Worm (Caenorhabditis elegans) whole organism, L3 larva: ENCODE results near the gene C34B4.2.

ENCODE experiments used
- R02D3.7 ChIP-seq: fragments of 150-350 bp; optimal IDR thresholded peaks from 2 replicates; lab custom pipeline; 2014; ENCODE audit warnings: missing biosample characterization, missing genetic modification characterization
- ZK546.5 ChIP-seq: sonication (generic microtip); optimal IDR thresholded peaks from 2 replicates; lab custom pipeline; 2017; ENCODE audit warnings: missing biosample characterization, missing genetic modification characterization
- aly-2 ChIP-seq: fragments of 150-350 bp; optimal IDR thresholded peaks from 2 replicates; lab custom pipeline; 2014; ENCODE audit warnings: missing biosample characterization, missing genetic modification characterization
- ama-1 ChIP-seq: fragments of 150-350 bp; optimal IDR thresholded peaks from 2 replicates; lab custom pipeline; 2018
- ceh-28 ChIP-seq: fragments of 150-350 bp; optimal IDR thresholded peaks from 2 replicates; lab custom pipeline; 2014; ENCODE audit warnings: missing biosample characterization, missing genetic modification reagents, missing genetic modification characterization
- ceh-9 ChIP-seq: sonication (generic microtip); optimal IDR thresholded peaks from 2 replicates; lab custom pipeline; 2018; ENCODE audit warnings: missing biosample characterization, missing genetic modification characterization
- daf-12 ChIP-seq: fragments of 150-350 bp; optimal IDR thresholded peaks from 2 replicates; lab custom pipeline; 2014; ENCODE audit warnings: missing biosample characterization, missing genetic modification reagents, missing genetic modification characterization
- egl-27 ChIP-seq: sonication (generic microtip); optimal IDR thresholded peaks from 4 replicates; lab custom pipeline; 2017; ENCODE audit warnings: missing biosample characterization, missing genetic modification reagents, missing genetic modification characterization
- egl-5 ChIP-seq: fragments of 150-350 bp; optimal IDR thresholded peaks from 2 replicates; lab custom pipeline; 2017; ENCODE audit warnings: missing biosample characterization, missing genetic modification reagents, missing genetic modification characterization, inconsistent platforms
- elt-1 ChIP-seq: fragments of 150-350 bp; optimal IDR thresholded peaks from 2 replicates; lab custom pipeline; 2014; ENCODE audit warnings: missing biosample characterization, missing genetic modification characterization
- elt-2 ChIP-seq: sonication (generic microtip); optimal IDR thresholded peaks from 2 replicates; lab custom pipeline; 2016; ENCODE audit warnings: missing genetic modification reagents, mild to moderate bottlenecking, missing genetic modification characterization, missing compliant biosample characterization
- elt-3 ChIP-seq, 3 experiments: fragments of 150-350 bp in 1 of 3; sonication (generic microtip) in 2 of 3; optimal IDR thresholded peaks; 2 replicates in 2 of 3; 4 replicates in 1 of 3; lab custom pipeline; 2014 to 2017; ENCODE audit warnings: missing biosample characterization in 3 of 3, missing genetic modification characterization in 3 of 3
- eor-1 ChIP-seq, 2 experiments: fragments of 150-350 bp; optimal IDR thresholded peaks; 2 replicates each; lab custom pipeline; 2014 to 2018; ENCODE audit warnings: missing biosample characterization in 2 of 2, missing genetic modification characterization in 2 of 2
- fkh-10 ChIP-seq: sonication (generic microtip); optimal IDR thresholded peaks from 2 replicates; lab custom pipeline; 2017; ENCODE audit warnings: missing biosample characterization, missing genetic modification reagents, missing genetic modification characterization
- fkh-2 ChIP-seq: fragments of 150-350 bp; optimal IDR thresholded peaks from 2 replicates; lab custom pipeline; 2014; ENCODE audit warnings: missing biosample characterization, missing genetic modification reagents, missing genetic modification characterization
- fos-1 ChIP-seq: fragments of 150-350 bp; optimal IDR thresholded peaks from 2 replicates; lab custom pipeline; 2014; ENCODE audit warnings: missing biosample characterization, missing genetic modification characterization
- hmg-11 ChIP-seq: sonication (generic microtip); optimal IDR thresholded peaks from 2 replicates; lab custom pipeline; 2016; ENCODE audit warnings: missing genetic modification characterization, missing compliant biosample characterization
- jun-1 ChIP-seq: fragments of 150-350 bp; optimal IDR thresholded peaks from 2 replicates; lab custom pipeline; 2014; ENCODE audit warnings: missing biosample characterization, missing genetic modification reagents, missing genetic modification characterization
- lin-15B ChIP-seq: fragments of 150-350 bp; optimal IDR thresholded peaks from 2 replicates; lab custom pipeline; 2014; ENCODE audit warnings: missing biosample characterization, missing genetic modification characterization
- lin-39 ChIP-seq: fragments of 150-350 bp; optimal IDR thresholded peaks from 2 replicates; lab custom pipeline; 2018; ENCODE audit warnings: missing biosample characterization, missing genetic modification reagents, missing genetic modification characterization
- lsy-12 ChIP-seq: sonication (generic microtip); optimal IDR thresholded peaks from 2 replicates; lab custom pipeline; 2016; ENCODE audit warnings: mild to moderate bottlenecking, missing genetic modification characterization, missing compliant biosample characterization
- mdl-1 ChIP-seq: fragments of 150-350 bp; optimal IDR thresholded peaks from 2 replicates; lab custom pipeline; 2014; ENCODE audit warnings: missing biosample characterization, missing genetic modification characterization
- nhr-11 ChIP-seq: fragments of 150-350 bp; optimal IDR thresholded peaks from 2 replicates; lab custom pipeline; 2014; ENCODE audit warnings: missing biosample characterization, missing genetic modification characterization
- nhr-12 ChIP-seq: fragments of 150-350 bp; optimal IDR thresholded peaks from 2 replicates; lab custom pipeline; 2014; ENCODE audit warnings: missing biosample characterization, missing genetic modification characterization
- nhr-23 ChIP-seq: fragments of 150-350 bp; optimal IDR thresholded peaks from 2 replicates; lab custom pipeline; 2014; ENCODE audit warnings: missing biosample characterization, missing genetic modification reagents, missing genetic modification characterization
- nhr-237 ChIP-seq: fragments of 150-350 bp; optimal IDR thresholded peaks from 2 replicates; lab custom pipeline; 2014; ENCODE audit warnings: missing biosample characterization, missing genetic modification characterization
- nhr-25 ChIP-seq: sonication (generic microtip); optimal IDR thresholded peaks from 2 replicates; lab custom pipeline; 2017; ENCODE audit warnings: missing biosample characterization, missing genetic modification characterization
- nhr-28 ChIP-seq: fragments of 150-350 bp; optimal IDR thresholded peaks from 2 replicates; lab custom pipeline; 2014; ENCODE audit warnings: missing biosample characterization, missing genetic modification characterization
- nhr-43 ChIP-seq: sonication (generic microtip); optimal IDR thresholded peaks from 2 replicates; lab custom pipeline; 2016; ENCODE audit warnings: mild to moderate bottlenecking, missing genetic modification characterization, missing compliant biosample characterization; ENCODE audit not compliant: poor library complexity, severe bottlenecking
- nhr-67 ChIP-seq: fragments of 150-350 bp; optimal IDR thresholded peaks from 2 replicates; lab custom pipeline; 2014; ENCODE audit warnings: missing biosample characterization, missing genetic modification characterization
- nhr-76 ChIP-seq: fragments of 150-350 bp; sonication (generic microtip); optimal IDR thresholded peaks from 5 replicates; lab custom pipeline; 2014; ENCODE audit warnings: missing biosample characterization, missing genetic modification characterization
- nhr-77 ChIP-seq: fragments of 150-350 bp; optimal IDR thresholded peaks from 2 replicates; lab custom pipeline; 2014; ENCODE audit warnings: missing biosample characterization, missing genetic modification characterization
- sea-2 ChIP-seq: fragments of 150-350 bp; sonication (generic microtip); optimal IDR thresholded peaks from 4 replicates; lab custom pipeline; 2014; ENCODE audit warnings: missing biosample characterization, missing genetic modification reagents, missing genetic modification characterization
- snpc-4 ChIP-seq: fragments of 150-350 bp; optimal IDR thresholded peaks from 2 replicates; lab custom pipeline; 2014; ENCODE audit warnings: missing biosample characterization, missing genetic modification characterization
- unc-39 ChIP-seq: sonication (generic microtip); optimal IDR thresholded peaks from 4 replicates; lab custom pipeline; 2017; ENCODE audit warnings: missing biosample characterization, missing genetic modification characterization
- unc-62 ChIP-seq: fragments of 150-350 bp; sonication (generic microtip); optimal IDR thresholded peaks from 4 replicates; lab custom pipeline; 2014; ENCODE audit warnings: missing biosample characterization, missing genetic modification reagents, missing genetic modification characterization
- zag-1 ChIP-seq: fragments of 150-350 bp; optimal IDR thresholded peaks from 2 replicates; lab custom pipeline; 2014; ENCODE audit warnings: missing biosample characterization, missing genetic modification characterization
- ztf-11 ChIP-seq: fragments of 150-350 bp; optimal IDR thresholded peaks from 2 replicates; lab custom pipeline; 2014; ENCODE audit warnings: missing biosample characterization, missing genetic modification characterization
- ztf-4 ChIP-seq: fragments of 150-350 bp; optimal IDR thresholded peaks from 2 replicates; lab custom pipeline; 2014; ENCODE audit warnings: missing biosample characterization, missing genetic modification characterization

Gene C34B4.2

ce11 chrV:13064164-13064563, 18.7 kb upstream of the C34B4.2 start:
- TF ChIP-seq ztf-4 (tag; lab: Kevin White, UChicago) (no peak), aly-2 (no peak), zag-1 (tag; lab: Kevin White, UChicago) (no peak), snpc-4 (no peak), nhr-43 (no peak), daf-12 (tag; lab: Kevin White, UChicago) (no peak)

- TF ChIP-seq ZK546.5 (tag; lab: Kevin White, UChicago) (no peak), nhr-28 (tag; lab: Kevin White, UChicago) (no peak), nhr-25 (tag; lab: Kevin White, UChicago) (no peak), fkh-2 (tag; lab: Kevin White, UChicago) (no peak), nhr-77 (tag; lab: Kevin White, UChicago) (no peak), ceh-9 (tag; lab: Kevin White, UChicago) (no peak), elt-1 (tag; lab: Kevin White, UChicago) (no peak), ceh-28 (tag; lab: Kevin White, UChicago) (no peak)
Measured at ce11 chrV:13070278-13070677, 12.6 kb upstream of the C34B4.2 start.

- TF ChIP-seq sea-2 (GFP tag; lab: Kevin White, UChicago) (no peak), mdl-1 (tag; lab: Kevin White, UChicago) (no peak), lin-39 (tag; lab: Kevin White, UChicago) (no peak), daf-12 (tag; lab: Kevin White, UChicago) (no peak), unc-62 (no peak), lin-15B (tag; lab: Kevin White, UChicago) (no peak)
Measured at ce11 chrV:13071052-13071451, 11.8 kb upstream of the C34B4.2 start, which contains the start of gene C34B4.3. Gene C34B4.3 (minus strand): TSS chrV:13071152.

ce11 chrV:13073145-13073544, 9.7 kb upstream of the C34B4.2 start:
- TF ChIP-seq nhr-12 (tag; lab: Kevin White, UChicago) (no peak), fkh-2 (tag; lab: Kevin White, UChicago) (no peak), nhr-43 (no peak), ztf-11 (no peak), ama-1 (lab: Kevin White, UChicago) (no peak), nhr-67 (tag; lab: Kevin White, UChicago) (no peak), fkh-10 (GFP tag; lab: Kevin White, UChicago) (no peak), nhr-77 (tag; lab: Kevin White, UChicago) (no peak), fos-1 (tag; lab: Kevin White, UChicago) (no peak)

- no peak for TF ChIP-seq fkh-10 (GFP tag; lab: Kevin White, UChicago)
- TF ChIP-seq ztf-11 = no peak
- TF ChIP-seq lin-39 (tag; lab: Kevin White, UChicago) = no peak
- no peak for TF ChIP-seq egl-27 (tag; lab: Kevin White, UChicago)
- TF ChIP-seq mdl-1 (tag; lab: Kevin White, UChicago) = no peak
- TF ChIP-seq ceh-28 (tag; lab: Kevin White, UChicago) = no peak
- TF ChIP-seq nhr-67 (tag; lab: Kevin White, UChicago) = no peak
- no peak for TF ChIP-seq nhr-23 (tag; lab: Kevin White, UChicago)
- no peak for TF ChIP-seq snpc-4
- TF ChIP-seq unc-39 = no peak
- TF ChIP-seq nhr-76 = no peak
- no peak for TF ChIP-seq nhr-25 (tag; lab: Kevin White, UChicago)
- TF ChIP-seq, all 47 proteins: peak for 0
Measured at ce11 chrV:13074148-13074547, 8.7 kb upstream of the C34B4.2 start.

ce11 chrV:13075432-13075831, 7.4 kb upstream of the C34B4.2 start:
- TF ChIP-seq unc-62 = no peak
- no peak for TF ChIP-seq hmg-11 (tag; lab: Kevin White, UChicago)
- TF ChIP-seq ZK546.5 (tag; lab: Kevin White, UChicago) = no peak

ce11 chrV:13081197-13081747, 1.6 kb upstream of the C34B4.2 start:
- TF ChIP-seq hmg-11 (tag; lab: Kevin White, UChicago) = no peak
- no peak for TF ChIP-seq egl-5 (tag; lab: Kevin White, UChicago)
- TF ChIP-seq lin-15B (tag; lab: Kevin White, UChicago) = no peak
- TF ChIP-seq ceh-28 (tag; lab: Kevin White, UChicago) = peak; percentile 52
- TF ChIP-seq eor-1 (tag; optimal IDR thresholded peaks at IDR 0.05; lab: Kevin White, UChicago) = no peak
- TF ChIP-seq egl-27 (tag; lab: Kevin White, UChicago) = no peak
- TF ChIP-seq elt-3 (tag; optimal IDR thresholded peaks at IDR 0.05; lab: Kevin White, UChicago) = peak; percentile 39 to 80 (median 78)
- TF ChIP-seq lsy-12 (tag; lab: Kevin White, UChicago) = peak; percentile 62
- peak; percentile 3 for TF ChIP-seq nhr-76
- TF ChIP-seq mdl-1 (tag; lab: Kevin White, UChicago) = peak; percentile 84
- peak; percentile 55 for TF ChIP-seq unc-62
- peak; percentile 91 for TF ChIP-seq elt-1 (tag; lab: Kevin White, UChicago)
- no peak for TF ChIP-seq lin-39 (tag; lab: Kevin White, UChicago)
- no peak for TF ChIP-seq nhr-12 (tag; lab: Kevin White, UChicago)
- peak; percentile 18 for TF ChIP-seq R02D3.7
- TF ChIP-seq nhr-11 = no peak
- peak; percentile 79 for TF ChIP-seq jun-1
- no peak for TF ChIP-seq nhr-237 (tag; lab: Kevin White, UChicago)
- peak; percentile 97 for TF ChIP-seq nhr-23 (tag; lab: Kevin White, UChicago)
- peak; percentile 99 for TF ChIP-seq nhr-25 (tag; lab: Kevin White, UChicago)
- peak; percentile 66 for TF ChIP-seq elt-2 (tag; lab: Kevin White, UChicago)
- peak; percentile 97 for TF ChIP-seq nhr-43
